Worm (Caenorhabditis elegans) whole organism, early embryonic: Measurements from ENCODE around the gene fbxb-16.

ENCODE experiments used
- B0310.2 ChIP-seq: sonication (generic microtip); optimal IDR thresholded peaks from 2 replicates; lab custom pipeline; 2016; ENCODE audit warnings: mild to moderate bottlenecking, missing genetic modification characterization, missing compliant biosample characterization
- F13C5.2 ChIP-seq: sonication (generic microtip); optimal IDR thresholded peaks from 2 replicates; lab custom pipeline; 2017; ENCODE audit warnings: mild to moderate bottlenecking, missing genetic modification characterization, inconsistent platforms, missing compliant biosample characterization
- aly-1 ChIP-seq: sonication (generic microtip); optimal IDR thresholded peaks from 2 replicates; lab custom pipeline; 2016; ENCODE audit warnings: missing genetic modification characterization, missing compliant biosample characterization
- ama-1 ChIP-seq: fragments of 150-350 bp; optimal IDR thresholded peaks from 2 replicates; lab custom pipeline; 2014
- ceh-13 ChIP-seq: fragments of 200-800 bp; sonication (Bioruptor generic); optimal IDR thresholded peaks from 2 replicates; lab custom pipeline; 2018; ENCODE audit warnings: mild to moderate bottlenecking, missing genetic modification characterization, missing compliant biosample characterization
- ceh-36 ChIP-seq: sonication (generic microtip); optimal IDR thresholded peaks from 2 replicates; lab custom pipeline; 2016; ENCODE audit warnings: missing genetic modification characterization, inconsistent platforms, missing compliant biosample characterization
- ets-7 ChIP-seq: sonication (generic microtip); optimal IDR thresholded peaks from 2 replicates; lab custom pipeline; 2016; ENCODE audit warnings: missing genotype, missing genetic modification characterization, missing compliant biosample characterization
- flt-1 ChIP-seq: fragments of 200-800 bp; sonication (Bioruptor generic); IDR thresholded peaks from 2 replicates; pipeline ENCODE4 v1.3.6; 2022; ENCODE audit warnings: missing genetic modification characterization, missing compliant biosample characterization
- hmbx-1 ChIP-seq: sonication (generic microtip); optimal IDR thresholded peaks from 2 replicates; lab custom pipeline; 2016; ENCODE audit warnings: mild to moderate bottlenecking, missing genetic modification characterization, missing compliant biosample characterization
- hmg-4 ChIP-seq: fragments of 200-800 bp; sonication (Bioruptor generic); optimal IDR thresholded peaks from 2 replicates; lab custom pipeline; 2018; ENCODE audit warnings: mild to moderate bottlenecking, missing genetic modification characterization, missing compliant biosample characterization
- hnd-1 ChIP-seq: sonication (generic microtip); optimal IDR thresholded peaks from 2 replicates; lab custom pipeline; 2016; ENCODE audit warnings: missing genetic modification characterization, missing compliant biosample characterization
- pes-1 ChIP-seq: fragments of 200-800 bp; sonication (Bioruptor generic); IDR thresholded peaks from 2 replicates; pipeline ENCODE4 v1.3.6; 2022; ENCODE audit warnings: missing genetic modification reagents, missing genetic modification characterization, missing compliant biosample characterization
- scrt-1 ChIP-seq: fragments of 200-800 bp; sonication (Bioruptor generic); IDR thresholded peaks from 2 replicates; pipeline ENCODE4 v1.3.6; 2022; ENCODE audit warnings: missing genetic modification characterization, missing compliant biosample characterization
- sea-1 ChIP-seq: fragments of 200-800 bp; sonication (Bioruptor generic); conservative IDR thresholded peaks from 2 replicates; pipeline ENCODE4 v1.3.6; 2022; ENCODE audit warnings: missing genetic modification characterization, missing compliant biosample characterization
- tbx-11 ChIP-seq: fragments of 200-800 bp; sonication (Bioruptor generic); IDR thresholded peaks from 2 replicates; pipeline ENCODE4 v1.3.6; 2022; ENCODE audit warnings: missing genetic modification characterization, missing compliant biosample characterization
- tbx-37 ChIP-seq: fragments of 200-800 bp; sonication (Bioruptor generic); conservative IDR thresholded peaks from 2 replicates; pipeline ENCODE4 v1.3.6; 2022; ENCODE audit warnings: missing genetic modification reagents, missing genetic modification characterization, missing compliant biosample characterization
- tra-4 ChIP-seq: sonication (generic microtip); optimal IDR thresholded peaks from 2 replicates; lab custom pipeline; 2017; ENCODE audit warnings: missing genetic modification characterization, missing compliant biosample characterization

The fbxb-16 gene

ce11 chrII:1608915-1609314, 42.8 kb downstream of the fbxb-16 start:
- TF ChIP-seq ets-7 (no peak), tbx-37 (GFP tag; lab: Robert Waterston, UW) (no peak), scrt-1 (GFP tag; lab: Robert Waterston, UW) (no peak), F13C5.2 (tag; lab: Kevin White, UChicago) (no peak), hmg-4 (GFP tag; lab: Kevin White, UChicago) (no peak), sea-1 (GFP tag; lab: Robert Waterston, UW) (no peak), aly-1 (no peak), hmbx-1 (no peak), hnd-1 (no peak), ama-1 (no peak), tbx-11 (GFP tag; lab: Robert Waterston, UW) (no peak), ceh-13 (no peak), flt-1 (GFP tag; lab: Robert Waterston, UW) (no peak), tra-4 (no peak), B0310.2 (tag; lab: Kevin White, UChicago) (no peak), ceh-36 (no peak), pes-1 (GFP tag; lab: Robert Waterston, UW) (no peak)

- no peak for TF ChIP-seq tbx-37 (GFP tag; lab: Robert Waterston, UW)
- TF ChIP-seq B0310.2 (tag; lab: Kevin White, UChicago), result no peak
- TF ChIP-seq tbx-11 (GFP tag; lab: Robert Waterston, UW), result no peak
- no peak for TF ChIP-seq aly-1
- no peak for TF ChIP-seq ceh-13
- TF ChIP-seq tra-4, result no peak
Observed at ce11 chrII:1607575-1607974, 44.1 kb downstream of the fbxb-16 start.

ce11 chrII:1606079-1606478, 45.6 kb downstream of the fbxb-16 start, which contains the start of gene bath-33:
Gene bath-33, minus strand, starts transcription at chrII:1606179.
- TF ChIP-seq ets-7, result no peak
- no peak for TF ChIP-seq ama-1
- TF ChIP-seq B0310.2 (tag; lab: Kevin White, UChicago), result no peak

ce11 chrII:1605010-1605409, 46.7 kb downstream of the fbxb-16 start:
- TF ChIP-seq ets-7 (no peak), flt-1 (GFP tag; lab: Robert Waterston, UW) (no peak), scrt-1 (GFP tag; lab: Robert Waterston, UW) (no peak), sea-1 (GFP tag; lab: Robert Waterston, UW) (no peak)

ce11 chrII:1603049-1603448, 48.7 kb downstream of the fbxb-16 start:
- TF ChIP-seq hmbx-1 (no peak), hnd-1 (no peak), ceh-13 (no peak), pes-1 (GFP tag; lab: Robert Waterston, UW) (no peak), flt-1 (GFP tag; lab: Robert Waterston, UW) (no peak), tbx-11 (GFP tag; lab: Robert Waterston, UW) (no peak), tbx-37 (GFP tag; lab: Robert Waterston, UW) (no peak), ceh-36 (no peak), ets-7 (no peak), F13C5.2 (tag; lab: Kevin White, UChicago) (no peak)

- TF ChIP-seq ama-1, result no peak
- TF ChIP-seq B0310.2 (tag; lab: Kevin White, UChicago), result no peak
- no peak for TF ChIP-seq ceh-36
- TF ChIP-seq ets-7, result no peak
- no peak for TF ChIP-seq hmbx-1
- no peak for TF ChIP-seq sea-1 (GFP tag; lab: Robert Waterston, UW)
- TF ChIP-seq tbx-11 (GFP tag; lab: Robert Waterston, UW), result no peak
- no peak for TF ChIP-seq scrt-1 (GFP tag; lab: Robert Waterston, UW)
- no peak for TF ChIP-seq tbx-37 (GFP tag; lab: Robert Waterston, UW)
- TF ChIP-seq aly-1, result no peak
- no peak for TF ChIP-seq F13C5.2 (tag; lab: Kevin White, UChicago)
- no peak for TF ChIP-seq hmg-4 (GFP tag; lab: Kevin White, UChicago)
- TF ChIP-seq ceh-13, result no peak
- no peak for TF ChIP-seq flt-1 (GFP tag; lab: Robert Waterston, UW)
- TF ChIP-seq tra-4, result no peak
- TF ChIP-seq pes-1 (GFP tag; lab: Robert Waterston, UW), result no peak
- TF ChIP-seq hnd-1, result no peak
Observed at ce11 chrII:1601507-1601906, 50.2 kb downstream of the fbxb-16 start, which contains the start of gene bath-47. Gene bath-47, plus strand, starts transcription at chrII:1601811.

- TF ChIP-seq hmg-4 (GFP tag; lab: Kevin White, UChicago) (no peak), B0310.2 (tag; lab: Kevin White, UChicago) (no peak), ama-1 (no peak), tbx-37 (GFP tag; lab: Robert Waterston, UW) (no peak), hmbx-1 (no peak)
Observed at ce11 chrII:1600661-1601060, 51.0 kb downstream of the fbxb-16 start, which contains the start of gene bath-26. Gene bath-26, minus strand, starts transcription at chrII:1600761.
